Worm (Caenorhabditis elegans) whole organism, early embryonic: ENCODE results near the gene cyp-13B2.

Source experiments
- B0310.2 ChIP-seq: sonication (generic microtip); optimal IDR thresholded peaks from 2 replicates; lab custom pipeline; 2016; ENCODE audit warnings: mild to moderate bottlenecking, missing genetic modification characterization, missing compliant biosample characterization
- F13C5.2 ChIP-seq: sonication (generic microtip); optimal IDR thresholded peaks from 2 replicates; lab custom pipeline; 2017; ENCODE audit warnings: mild to moderate bottlenecking, missing genetic modification characterization, inconsistent platforms, missing compliant biosample characterization
- aly-1 ChIP-seq: sonication (generic microtip); optimal IDR thresholded peaks from 2 replicates; lab custom pipeline; 2016; ENCODE audit warnings: missing genetic modification characterization, missing compliant biosample characterization
- ama-1 ChIP-seq: fragments of 150-350 bp; optimal IDR thresholded peaks from 2 replicates; lab custom pipeline; 2014
- ceh-13 ChIP-seq: fragments of 200-800 bp; sonication (Bioruptor generic); optimal IDR thresholded peaks from 2 replicates; lab custom pipeline; 2018; ENCODE audit warnings: mild to moderate bottlenecking, missing genetic modification characterization, missing compliant biosample characterization
- ceh-36 ChIP-seq: sonication (generic microtip); optimal IDR thresholded peaks from 2 replicates; lab custom pipeline; 2016; ENCODE audit warnings: missing genetic modification characterization, inconsistent platforms, missing compliant biosample characterization
- ets-7 ChIP-seq: sonication (generic microtip); optimal IDR thresholded peaks from 2 replicates; lab custom pipeline; 2016; ENCODE audit warnings: missing genotype, missing genetic modification characterization, missing compliant biosample characterization
- flt-1 ChIP-seq: fragments of 200-800 bp; sonication (Bioruptor generic); IDR thresholded peaks from 2 replicates; pipeline ENCODE4 v1.3.6; 2022; ENCODE audit warnings: missing genetic modification characterization, missing compliant biosample characterization
- hmbx-1 ChIP-seq: sonication (generic microtip); optimal IDR thresholded peaks from 2 replicates; lab custom pipeline; 2016; ENCODE audit warnings: mild to moderate bottlenecking, missing genetic modification characterization, missing compliant biosample characterization
- hmg-4 ChIP-seq: fragments of 200-800 bp; sonication (Bioruptor generic); optimal IDR thresholded peaks from 2 replicates; lab custom pipeline; 2018; ENCODE audit warnings: mild to moderate bottlenecking, missing genetic modification characterization, missing compliant biosample characterization
- hnd-1 ChIP-seq: sonication (generic microtip); optimal IDR thresholded peaks from 2 replicates; lab custom pipeline; 2016; ENCODE audit warnings: missing genetic modification characterization, missing compliant biosample characterization
- pes-1 ChIP-seq: fragments of 200-800 bp; sonication (Bioruptor generic); IDR thresholded peaks from 2 replicates; pipeline ENCODE4 v1.3.6; 2022; ENCODE audit warnings: missing genetic modification reagents, missing genetic modification characterization, missing compliant biosample characterization
- scrt-1 ChIP-seq: fragments of 200-800 bp; sonication (Bioruptor generic); IDR thresholded peaks from 2 replicates; pipeline ENCODE4 v1.3.6; 2022; ENCODE audit warnings: missing genetic modification characterization, missing compliant biosample characterization
- sea-1 ChIP-seq: fragments of 200-800 bp; sonication (Bioruptor generic); conservative IDR thresholded peaks from 2 replicates; pipeline ENCODE4 v1.3.6; 2022; ENCODE audit warnings: missing genetic modification characterization, missing compliant biosample characterization
- tbx-11 ChIP-seq: fragments of 200-800 bp; sonication (Bioruptor generic); IDR thresholded peaks from 2 replicates; pipeline ENCODE4 v1.3.6; 2022; ENCODE audit warnings: missing genetic modification characterization, missing compliant biosample characterization
- tbx-37 ChIP-seq: fragments of 200-800 bp; sonication (Bioruptor generic); conservative IDR thresholded peaks from 2 replicates; pipeline ENCODE4 v1.3.6; 2022; ENCODE audit warnings: missing genetic modification reagents, missing genetic modification characterization, missing compliant biosample characterization
- tra-4 ChIP-seq: sonication (generic microtip); optimal IDR thresholded peaks from 2 replicates; lab custom pipeline; 2017; ENCODE audit warnings: missing genetic modification characterization, missing compliant biosample characterization

The cyp-13B2 gene

DNA sequence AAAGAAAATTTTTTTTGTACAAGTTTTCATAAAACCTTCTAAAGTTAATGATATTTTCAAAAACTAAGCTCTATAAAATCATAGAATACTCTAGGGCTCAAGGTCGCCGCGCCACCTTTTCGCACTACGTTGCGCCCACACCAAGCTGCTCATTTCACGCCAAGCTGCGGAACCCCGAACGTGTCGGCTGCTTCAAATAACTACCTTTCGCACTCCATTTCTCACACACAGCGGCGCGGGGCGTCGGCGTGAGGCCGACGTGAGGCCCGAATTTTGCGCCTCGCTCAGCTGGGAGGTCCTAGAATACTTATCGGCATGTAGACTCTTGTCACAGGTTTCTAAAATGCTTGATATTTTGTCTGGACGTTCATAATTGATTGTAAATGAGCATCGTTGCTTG lies 6.6 kb downstream of the cyp-13B2 start:
- TF ChIP-seq F13C5.2: no peak
- no peak for TF ChIP-seq B0310.2 (tag; lab: Kevin White, UChicago)
- no peak for TF ChIP-seq hnd-1
- TF ChIP-seq pes-1 (GFP tag; lab: Robert Waterston, UW): no peak
- TF ChIP-seq hmg-4 (GFP tag; lab: Kevin White, UChicago): no peak
- TF ChIP-seq ets-7 (tag; lab: Kevin White, UChicago): no peak
- TF ChIP-seq hmbx-1 (tag; lab: Kevin White, UChicago): no peak
- no peak for TF ChIP-seq aly-1 (tag; lab: Kevin White, UChicago)
- TF ChIP-seq tbx-37: no peak
- no peak for TF ChIP-seq scrt-1 (GFP tag; lab: Robert Waterston, UW)
- no peak for TF ChIP-seq sea-1 (GFP tag; lab: Robert Waterston, UW)
- no peak for TF ChIP-seq ceh-13 (GFP tag; lab: Kevin White, UChicago)
- no peak for TF ChIP-seq ceh-36 (tag; lab: Kevin White, UChicago)
- no peak for TF ChIP-seq tra-4
- TF ChIP-seq flt-1 (GFP tag; lab: Robert Waterston, UW): no peak
- no peak for TF ChIP-seq ama-1

- TF ChIP-seq ama-1 (no peak), scrt-1 (GFP tag; lab: Robert Waterston, UW) (no peak), sea-1 (GFP tag; lab: Robert Waterston, UW) (no peak), flt-1 (GFP tag; lab: Robert Waterston, UW) (no peak), tra-4 (no peak), ets-7 (tag; lab: Kevin White, UChicago) (no peak), aly-1 (tag; lab: Kevin White, UChicago) (no peak), hnd-1 (no peak), ceh-36 (tag; lab: Kevin White, UChicago) (no peak), hmbx-1 (tag; lab: Kevin White, UChicago) (no peak), ceh-13 (GFP tag; lab: Kevin White, UChicago) (no peak), tbx-11 (GFP tag; lab: Robert Waterston, UW) (no peak), B0310.2 (tag; lab: Kevin White, UChicago) (no peak), pes-1 (GFP tag; lab: Robert Waterston, UW) (no peak)
Observed at ce11 chrX:14234366-14234765, 9.0 kb downstream of the cyp-13B2 start, which contains the start of gene srg-36. Gene srg-36, minus strand, starts transcription at chrX:14234466.

DNA sequence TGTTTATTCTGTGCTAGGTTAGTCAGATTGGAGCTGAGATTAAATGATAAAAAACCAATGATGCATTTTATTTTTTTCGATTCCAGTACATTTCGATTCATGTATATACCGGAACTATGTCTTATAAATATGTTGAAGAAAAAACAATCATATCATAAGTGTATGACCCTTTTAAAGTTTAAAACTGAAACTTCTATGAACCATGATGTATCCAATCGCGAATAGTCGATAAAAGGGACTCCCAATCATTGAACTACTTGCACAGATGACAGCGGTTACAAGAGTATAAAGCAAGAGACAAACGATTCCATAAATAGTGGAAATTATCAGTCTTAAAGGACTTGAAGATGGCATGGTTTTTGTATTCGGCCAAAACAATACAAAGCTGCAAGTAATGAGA lies 9.6 kb downstream of the cyp-13B2 start, which contains the start of gene srg-37:
srg-37 (minus strand) TSS at position 101 of the 400 bp plus-strand sequence.
- no peak for TF ChIP-seq aly-1 (tag; lab: Kevin White, UChicago)
- TF ChIP-seq hmg-4 (GFP tag; lab: Kevin White, UChicago): no peak
- no peak for TF ChIP-seq sea-1 (GFP tag; lab: Robert Waterston, UW)
- no peak for TF ChIP-seq pes-1 (GFP tag; lab: Robert Waterston, UW)
- TF ChIP-seq ets-7 (tag; lab: Kevin White, UChicago): no peak
- no peak for TF ChIP-seq tra-4
- no peak for TF ChIP-seq tbx-11 (GFP tag; lab: Robert Waterston, UW)

- TF ChIP-seq tra-4 (no peak), flt-1 (GFP tag; lab: Robert Waterston, UW) (no peak), sea-1 (GFP tag; lab: Robert Waterston, UW) (no peak), tbx-37 (no peak), hmg-4 (GFP tag; lab: Kevin White, UChicago) (no peak), ama-1 (no peak), pes-1 (GFP tag; lab: Robert Waterston, UW) (no peak), B0310.2 (tag; lab: Kevin White, UChicago) (no peak), F13C5.2 (no peak), ceh-36 (tag; lab: Kevin White, UChicago) (no peak)
Observed at ce11 chrX:14236121-14236824, 10.9 kb downstream of the cyp-13B2 start.

ce11 chrX:14238291-14238758 lies 13.0 kb downstream of the cyp-13B2 start, which contains the start of gene K04C1.2:
Gene K04C1.2, plus strand, starts transcription at chrX:14238708.
- TF ChIP-seq hmbx-1 (tag; lab: Kevin White, UChicago): no peak
- no peak for TF ChIP-seq ets-7 (tag; lab: Kevin White, UChicago)
- TF ChIP-seq B0310.2 (tag; lab: Kevin White, UChicago): no peak
- TF ChIP-seq F13C5.2: no peak
- no peak for TF ChIP-seq ama-1
- no peak for TF ChIP-seq scrt-1 (GFP tag; lab: Robert Waterston, UW)
- no peak for TF ChIP-seq tbx-11 (GFP tag; lab: Robert Waterston, UW)
- TF ChIP-seq flt-1 (GFP tag; lab: Robert Waterston, UW): no peak

ce11 chrX:14240205-14240604 lies 14.8 kb downstream of the cyp-13B2 start:
- TF ChIP-seq flt-1 (GFP tag; lab: Robert Waterston, UW) (no peak), tbx-11 (GFP tag; lab: Robert Waterston, UW) (no peak), ceh-13 (GFP tag; lab: Kevin White, UChicago) (no peak), B0310.2 (tag; lab: Kevin White, UChicago) (no peak), F13C5.2 (no peak), hnd-1 (no peak), scrt-1 (GFP tag; lab: Robert Waterston, UW) (no peak), hmg-4 (GFP tag; lab: Kevin White, UChicago) (no peak), hmbx-1 (tag; lab: Kevin White, UChicago) (no peak), sea-1 (GFP tag; lab: Robert Waterston, UW) (no peak), tra-4 (no peak), pes-1 (GFP tag; lab: Robert Waterston, UW) (no peak), tbx-37 (no peak), ama-1 (no peak), ceh-36 (tag; lab: Kevin White, UChicago) (no peak), aly-1 (tag; lab: Kevin White, UChicago) (no peak), ets-7 (tag; lab: Kevin White, UChicago) (no peak)

DNA sequence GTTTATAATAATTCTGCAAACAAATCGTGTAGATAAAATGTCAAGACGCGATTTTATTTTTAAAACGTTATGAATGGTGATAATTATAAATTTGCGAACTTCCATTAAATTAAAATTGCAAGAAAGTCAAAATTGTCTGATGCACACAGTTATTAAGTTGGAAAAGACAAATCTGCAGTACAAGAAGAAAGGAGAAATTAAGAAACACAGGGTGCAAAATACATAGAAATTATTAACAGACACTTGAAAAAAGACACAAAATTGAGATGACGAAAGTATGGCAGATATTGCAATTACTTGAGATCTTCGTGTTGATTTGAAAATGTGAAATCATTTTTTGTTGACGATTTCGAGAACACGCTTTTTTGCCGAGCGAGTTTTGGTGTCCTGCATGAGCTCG lies 16.2 kb downstream of the cyp-13B2 start:
- TF ChIP-seq hmg-4 (GFP tag; lab: Kevin White, UChicago) (no peak), sea-1 (GFP tag; lab: Robert Waterston, UW) (no peak), tbx-11 (GFP tag; lab: Robert Waterston, UW) (no peak), tbx-37 (no peak), aly-1 (tag; lab: Kevin White, UChicago) (no peak), ceh-36 (tag; lab: Kevin White, UChicago) (no peak), tra-4 (no peak), hmbx-1 (tag; lab: Kevin White, UChicago) (no peak), pes-1 (GFP tag; lab: Robert Waterston, UW) (no peak), ets-7 (tag; lab: Kevin White, UChicago) (no peak), ceh-13 (GFP tag; lab: Kevin White, UChicago) (no peak), scrt-1 (GFP tag; lab: Robert Waterston, UW) (no peak), ama-1 (no peak), F13C5.2 (no peak), flt-1 (GFP tag; lab: Robert Waterston, UW) (no peak), hnd-1 (no peak), B0310.2 (tag; lab: Kevin White, UChicago) (no peak)
